Fruit fly (Drosophila melanogaster) Kc167 (cell line): ENCODE data around the gene CG16952.

Experiments used
- Sin3A ChIP-seq: fragments of >200 bp; optimal IDR thresholded peaks from 2 replicates; lab custom pipeline; 2018; ENCODE audit warnings: missing external identifiers
- h ChIP-seq: fragments of >200 bp; optimal IDR thresholded peaks from 3 replicates; lab custom pipeline; 2018; ENCODE audit warnings: missing external identifiers
- insv ChIP-seq: fragments of >200 bp; optimal IDR thresholded peaks from 3 replicates; lab custom pipeline; 2018; ENCODE audit warnings: missing external identifiers
- psq ChIP-seq: fragments of >200 bp; optimal IDR thresholded peaks from 2 replicates; lab custom pipeline; 2017; ENCODE audit warnings: missing external identifiers
- ttk ChIP-seq: sonication (Bioruptor generic); optimal IDR thresholded peaks from 2 replicates; lab custom pipeline; 2017; ENCODE audit warnings: missing external identifiers

- TF ChIP-seq h (lab: Kevin White, UChicago), result no peak
- TF ChIP-seq Sin3A (lab: Kevin White, UChicago), result no peak
- no peak for TF ChIP-seq psq (lab: Kevin White, UChicago)
- TF ChIP-seq insv, result no peak
- no peak for TF ChIP-seq ttk
Observed at dm6 chrX:15891606-15892345, 21.8 kb downstream of the CG16952 start, which contains the start of gene shi.
